Worm (Caenorhabditis elegans) whole organism, L3 larva: ENCODE results near the gene prdh-1.

ENCODE experiments used
- R02D3.7 ChIP-seq: fragments of 150-350 bp; optimal IDR thresholded peaks from 2 replicates; lab custom pipeline; 2014; ENCODE audit warnings: missing biosample characterization, missing genetic modification characterization
- daf-12 ChIP-seq: fragments of 150-350 bp; optimal IDR thresholded peaks from 2 replicates; lab custom pipeline; 2014; ENCODE audit warnings: missing biosample characterization, missing genetic modification reagents, missing genetic modification characterization
- lin-15B ChIP-seq: fragments of 150-350 bp; optimal IDR thresholded peaks from 2 replicates; lab custom pipeline; 2014; ENCODE audit warnings: missing biosample characterization, missing genetic modification characterization
- nhr-25 ChIP-seq: sonication (generic microtip); optimal IDR thresholded peaks from 2 replicates; lab custom pipeline; 2017; ENCODE audit warnings: missing biosample characterization, missing genetic modification characterization
- snpc-4 ChIP-seq: fragments of 150-350 bp; optimal IDR thresholded peaks from 2 replicates; lab custom pipeline; 2014; ENCODE audit warnings: missing biosample characterization, missing genetic modification characterization

ce11 chrIV:13838296-13838695, 38.1 kb downstream of the prdh-1 start:
- TF ChIP-seq nhr-25 (no peak), snpc-4 (tag; lab: Kevin White, UChicago) (no peak), lin-15B (tag; lab: Kevin White, UChicago) (no peak), daf-12 (no peak), R02D3.7 (tag; lab: Kevin White, UChicago) (no peak)
